Fruit fly (Drosophila melanogaster) whole organism, embryonic: ENCODE measurements around the gene CG13850.

Source experiments
- Adf1 ChIP-seq: fragments of 200-800 bp; sonication (Bioruptor generic); IDR thresholded peaks from 2 replicates; pipeline ENCODE4 v1.3.6; 2022; ENCODE audit warnings: missing biosample characterization, missing genetic modification characterization
- Asciz ChIP-seq: fragments of 200-800 bp; sonication (Bioruptor generic); optimal IDR thresholded peaks from 2 replicates; lab custom pipeline; 2017; ENCODE audit warnings: missing biosample characterization, mild to moderate bottlenecking, missing genetic modification characterization, missing genetic modification reagents
- Bdp1 ChIP-seq: fragments of 200-800 bp; sonication (Bioruptor generic); optimal IDR thresholded peaks from 3 replicates; lab custom pipeline; 2016; ENCODE audit warnings: missing biosample characterization, missing genetic modification characterization
- CG15269 ChIP-seq: fragments of 200-800 bp; sonication (Bioruptor generic); optimal IDR thresholded peaks from 2 replicates; lab custom pipeline; 2018; ENCODE audit warnings: missing biosample characterization, mild to moderate bottlenecking, missing genetic modification characterization, moderate library complexity
- CG15514 ChIP-seq: fragments of 200-800 bp; sonication (Bioruptor generic); optimal IDR thresholded peaks from 3 replicates; lab custom pipeline; 2017; ENCODE audit warnings: missing biosample characterization, missing genetic modification characterization, mild to moderate bottlenecking, moderate library complexity, missing genetic modification reagents
- CG17568 ChIP-seq: fragments of 200-800 bp; sonication (Bioruptor generic); optimal IDR thresholded peaks from 2 replicates; lab custom pipeline; 2018; ENCODE audit warnings: missing biosample characterization, mild to moderate bottlenecking, missing genetic modification characterization, moderate library complexity
- CG2712 ChIP-seq: fragments of 200-800 bp; optimal IDR thresholded peaks from 3 replicates; lab custom pipeline; 2019; ENCODE audit warnings: missing biosample characterization, mild to moderate bottlenecking, missing genetic modification characterization, moderate library complexity
- CG3065 ChIP-seq: fragments of 200-800 bp; sonication (Bioruptor generic); optimal IDR thresholded peaks from 2 replicates; lab custom pipeline; 2016; ENCODE audit warnings: missing biosample characterization, missing genetic modification characterization
- CG32532 ChIP-seq: fragments of 200-800 bp; sonication (Bioruptor generic); IDR thresholded peaks from 2 replicates; pipeline ENCODE4 v1.3.6; 2022; ENCODE audit warnings: missing biosample characterization, missing genetic modification characterization
- CG32772 ChIP-seq: fragments of 200-800 bp; sonication (Bioruptor generic); IDR thresholded peaks from 2 replicates; pipeline ENCODE4 v1.3.6; 2022; ENCODE audit warnings: missing biosample characterization, missing genetic modification characterization
- CG33557 ChIP-seq: fragments of 200-800 bp; sonication (Bioruptor generic); optimal IDR thresholded peaks from 2 replicates; lab custom pipeline; 2019; ENCODE audit warnings: missing biosample characterization, mild to moderate bottlenecking, missing genetic modification characterization, moderate library complexity
- CG42726 ChIP-seq: fragments of 200-800 bp; sonication (Bioruptor generic); IDR thresholded peaks from 2 replicates; pipeline ENCODE4 v1.3.6; 2022; ENCODE audit warnings: missing biosample characterization, missing genetic modification characterization; ENCODE audit not compliant: partially characterized antibody
- CG6175 ChIP-seq: fragments of 200-800 bp; sonication (Bioruptor generic); IDR thresholded peaks from 3 replicates; pipeline ENCODE4 v1.3.6; 2022; ENCODE audit warnings: missing biosample characterization, missing genetic modification characterization
- CG6854 ChIP-seq: fragments of 200-800 bp; sonication (Bioruptor generic); optimal IDR thresholded peaks from 3 replicates; lab custom pipeline; 2017; ENCODE audit warnings: missing biosample characterization, mild to moderate bottlenecking, missing genetic modification characterization
- CG7556 ChIP-seq: fragments of 200-800 bp; sonication (Bioruptor generic); optimal IDR thresholded peaks from 2 replicates; lab custom pipeline; 2017; ENCODE audit warnings: missing biosample characterization, mild to moderate bottlenecking, missing genetic modification characterization
- CG7963 ChIP-seq: fragments of 200-800 bp; sonication (Bioruptor generic); IDR thresholded peaks from 3 replicates; pipeline ENCODE4 v1.3.6; 2022; ENCODE audit warnings: missing biosample characterization, missing genetic modification characterization; ENCODE audit not compliant: partially characterized antibody
- CG8359 ChIP-seq: fragments of 200-800 bp; sonication (Bioruptor generic); optimal IDR thresholded peaks from 2 replicates; lab custom pipeline; 2017; ENCODE audit warnings: missing biosample characterization, mild to moderate bottlenecking, missing genetic modification characterization, borderline replicate concordance
- CG8478 ChIP-seq: fragments of >200 bp; optimal IDR thresholded peaks from 2 replicates; lab custom pipeline; 2018
- CrebB ChIP-seq: fragments of 200-800 bp; sonication (Bioruptor generic); optimal IDR thresholded peaks from 3 replicates; lab custom pipeline; 2018; ENCODE audit warnings: missing biosample characterization, mild to moderate bottlenecking, missing genetic modification characterization
- Dfd ChIP-seq, 2 experiments: fragments of >200 bp; optimal IDR thresholded peaks; 2 replicates each; lab custom pipeline; 2017; ENCODE audit warnings: missing biosample characterization in 2 of 2, missing genetic modification characterization in 2 of 2
- Ets65A ChIP-seq: fragments of 200-800 bp; sonication (Bioruptor generic); peaks from one replicate; lab custom pipeline; 2016; ENCODE audit warnings: missing biosample characterization, missing genetic modification characterization
- HLH3B ChIP-seq: fragments of 200-800 bp; sonication (Bioruptor generic); IDR thresholded peaks from 2 replicates; pipeline ENCODE4 v1.3.6; 2022; ENCODE audit warnings: missing biosample characterization, missing genetic modification characterization
- HLHmδ ChIP-seq: fragments of 200-800 bp; sonication (Bioruptor generic); optimal IDR thresholded peaks from 2 replicates; lab custom pipeline; 2018; ENCODE audit warnings: missing biosample characterization, mild to moderate bottlenecking, missing genetic modification characterization, moderate library complexity
- Hmr ChIP-seq: fragments of 200-800 bp; sonication (Bioruptor generic); optimal IDR thresholded peaks from 3 replicates; lab custom pipeline; 2017; ENCODE audit warnings: mild to moderate bottlenecking, missing biosample characterization, missing genetic modification reagents, missing genetic modification characterization
- MESR4 ChIP-seq: fragments of 200-800 bp; sonication (Bioruptor generic); optimal IDR thresholded peaks from 2 replicates; lab custom pipeline; 2018; ENCODE audit warnings: missing biosample characterization, mild to moderate bottlenecking, missing genetic modification characterization, moderate library complexity
- Max ChIP-seq: fragments of 200-800 bp; sonication (Bioruptor generic); optimal IDR thresholded peaks from 2 replicates; lab custom pipeline; 2016; ENCODE audit warnings: missing biosample characterization, mild to moderate bottlenecking, missing genetic modification characterization
- NC2α ChIP-seq: fragments of 200-800 bp; sonication (Bioruptor generic); optimal IDR thresholded peaks from 2 replicates; lab custom pipeline; 2016; ENCODE audit warnings: missing biosample characterization, missing genetic modification characterization
- Neu2 ChIP-seq: fragments of 200-800 bp; sonication (Bioruptor generic); optimal IDR thresholded peaks from 3 replicates; lab custom pipeline; 2016; ENCODE audit warnings: missing biosample characterization, missing genetic modification characterization, borderline replicate concordance
- Oli ChIP-seq: fragments of 200-800 bp; sonication (Bioruptor generic); optimal IDR thresholded peaks from 2 replicates; lab custom pipeline; 2018; ENCODE audit warnings: missing biosample characterization, mild to moderate bottlenecking, missing genetic modification characterization, moderate library complexity
- ab ChIP-seq: fragments of 200-800 bp; sonication (Bioruptor generic); optimal IDR thresholded peaks from 2 replicates; lab custom pipeline; 2016; ENCODE audit warnings: missing biosample characterization, missing genetic modification characterization
- al ChIP-seq: fragments of 200-800 bp; sonication (Bioruptor generic); IDR thresholded peaks from 2 replicates; pipeline ENCODE4 v1.3.6; 2022; ENCODE audit warnings: missing biosample characterization, missing genetic modification characterization
- amos ChIP-seq: fragments of 200-800 bp; sonication (Bioruptor generic); IDR thresholded peaks from 2 replicates; pipeline ENCODE4 v1.3.6; 2022; ENCODE audit warnings: missing biosample characterization, missing genetic modification characterization; ENCODE audit not compliant: partially characterized antibody
- br ChIP-seq: fragments of >200 bp; optimal IDR thresholded peaks from 2 replicates; lab custom pipeline; 2017
- cg ChIP-seq: fragments of 200-800 bp; sonication (Bioruptor generic); optimal IDR thresholded peaks from 3 replicates; lab custom pipeline; 2019; ENCODE audit warnings: missing biosample characterization, mild to moderate bottlenecking, missing genetic modification characterization, moderate library complexity
- da ChIP-seq: fragments of 200-800 bp; sonication (Bioruptor generic); optimal IDR thresholded peaks from 2 replicates; lab custom pipeline; 2016; ENCODE audit warnings: missing biosample characterization, missing genetic modification characterization
- fd96Cb ChIP-seq: fragments of 200-800 bp; sonication (Bioruptor generic); optimal IDR thresholded peaks from 2 replicates; lab custom pipeline; 2018; ENCODE audit warnings: missing biosample characterization, mild to moderate bottlenecking, missing genetic modification characterization, moderate library complexity
- hb ChIP-seq: fragments of 200-800 bp; sonication (Bioruptor generic); IDR thresholded peaks from 3 replicates; pipeline ENCODE4 v1.3.6; 2022; ENCODE audit warnings: missing biosample characterization, missing genetic modification characterization; ENCODE audit not compliant: partially characterized antibody
- hbn ChIP-seq: fragments of 200-800 bp; sonication (Bioruptor generic); IDR thresholded peaks from 2 replicates; pipeline ENCODE4 v1.3.6; 2022; ENCODE audit warnings: missing biosample characterization, missing genetic modification characterization; ENCODE audit not compliant: partially characterized antibody
- hth ChIP-seq: fragments of >200 bp; optimal IDR thresholded peaks from 2 replicates; lab custom pipeline; 2017; ENCODE audit warnings: inconsistent platforms
- insv ChIP-seq, 2 experiments: fragments of 200-800 bp; sonication (Bioruptor generic); optimal IDR thresholded peaks; 3 replicates each; lab custom pipeline; 2016 to 2018; ENCODE audit warnings: missing biosample characterization in 2 of 2, missing genetic modification characterization in 2 of 2
- jigr1 ChIP-seq: fragments of 200-800 bp; sonication (Bioruptor generic); IDR thresholded peaks from 3 replicates; pipeline ENCODE4 v1.3.6; 2022; ENCODE audit warnings: missing biosample characterization, missing genetic modification characterization
- luna ChIP-seq: fragments of 200-800 bp; sonication (Bioruptor generic); optimal IDR thresholded peaks from 2 replicates; lab custom pipeline; 2016; ENCODE audit warnings: missing biosample characterization, missing genetic modification characterization
- mld ChIP-seq: fragments of 200-800 bp; sonication (Bioruptor generic); IDR thresholded peaks from 3 replicates; pipeline ENCODE4 v1.3.6; 2022; ENCODE audit warnings: missing biosample characterization, missing genetic modification characterization; ENCODE audit not compliant: partially characterized antibody
- nom ChIP-seq: fragments of 200-800 bp; sonication (Bioruptor generic); optimal IDR thresholded peaks from 2 replicates; lab custom pipeline; 2017; ENCODE audit warnings: missing biosample characterization, missing genetic modification characterization, mild to moderate bottlenecking, moderate library complexity, missing genetic modification reagents
- pho ChIP-seq: fragments of 200-800 bp; sonication (Bioruptor generic); optimal IDR thresholded peaks from 2 replicates; lab custom pipeline; 2016; ENCODE audit warnings: missing biosample characterization, missing genetic modification characterization
- pum ChIP-seq: fragments of 200-800 bp; sonication (Bioruptor generic); optimal IDR thresholded peaks from 2 replicates; lab custom pipeline; 2016; ENCODE audit warnings: missing biosample characterization, missing genetic modification characterization
- ro ChIP-seq: fragments of 200-800 bp; sonication (Bioruptor generic); IDR thresholded peaks from 2 replicates; pipeline ENCODE4 v1.3.6; 2022; ENCODE audit warnings: missing biosample characterization, missing genetic modification characterization
- sens ChIP-seq: fragments of 200-800 bp; sonication (Bioruptor generic); peaks from one replicate; lab custom pipeline; 2016; ENCODE audit warnings: missing biosample characterization, missing genetic modification characterization
- so ChIP-seq: fragments of 200-800 bp; sonication (Bioruptor generic); IDR thresholded peaks from 3 replicates; pipeline ENCODE4 v1.3.6; 2022; ENCODE audit warnings: missing biosample characterization, missing genetic modification characterization

Gene CG13850

dm6 chr3R:22367126-22368076, 43.3 kb downstream of the CG13850 start, which contains the start of the genes Polr3F and PyK (continued):
- no peak for TF ChIP-seq CG42726 (GFP tag; lab: Robert Waterston, UW)
- no peak for TF ChIP-seq NC2α (GFP tag; lab: Kevin White, UChicago)
- TF ChIP-seq ro (GFP tag; lab: Robert Waterston, UW): no peak
- TF ChIP-seq so (GFP tag; lab: Robert Waterston, UW): no peak
- no peak for TF ChIP-seq HLHmδ (GFP tag; lab: Kevin White, UChicago)
- TF ChIP-seq Ets65A (GFP tag; lab: Kevin White, UChicago): peak; percentile 23
- peak; percentile 1 for TF ChIP-seq CG17568
- no peak for TF ChIP-seq HLH3B (GFP tag; lab: Robert Waterston, UW)
- peak; percentile 56 for TF ChIP-seq CG2712 (tag; lab: Kevin White, UChicago)
- TF ChIP-seq mld (GFP tag; lab: Robert Waterston, UW): 0 out of 3 replicates have a peak, but pooled peaks have one; percentile 24
- TF ChIP-seq ab (GFP tag; lab: Kevin White, UChicago): no peak
- TF ChIP-seq Adf1 (GFP tag; lab: Robert Waterston, UW): no peak
- no peak for TF ChIP-seq Dfd (GFP tag; optimal IDR thresholded peaks at IDR 0.05; lab: Kevin White, UChicago)
- no peak for TF ChIP-seq CG32772 (GFP tag; lab: Robert Waterston, UW)
- no peak for TF ChIP-seq da (GFP tag; lab: Kevin White, UChicago)
- no peak for TF ChIP-seq Oli (tag; lab: Kevin White, UChicago)
- TF ChIP-seq hbn (GFP tag; lab: Robert Waterston, UW): 0 out of 2 replicates have a peak, but pooled peaks have one; percentile 36
- TF ChIP-seq luna (GFP tag; lab: Kevin White, UChicago): no peak
- peak; percentile 51 for TF ChIP-seq Hmr (GFP tag; lab: Kevin White, UChicago)
- TF ChIP-seq hb (GFP tag; lab: Robert Waterston, UW): no peak
- TF ChIP-seq CG6854 (GFP tag; lab: Kevin White, UChicago): no peak
- peak; percentile 27 for TF ChIP-seq MESR4 (GFP tag; lab: Kevin White, UChicago)
- TF ChIP-seq CG15269 (tag; lab: Kevin White, UChicago): peak; percentile 52
- peak; percentile 80 for TF ChIP-seq sens (GFP tag; lab: Kevin White, UChicago)
- no peak; the same call in 1 of the 2 replicates for TF ChIP-seq amos
- no peak for TF ChIP-seq hth
- TF ChIP-seq br (lab: Kevin White, UChicago): no peak
- TF ChIP-seq CG7556 (GFP tag; lab: Kevin White, UChicago): peak; percentile 5
- no peak for TF ChIP-seq pum (GFP tag; lab: Kevin White, UChicago)
- TF ChIP-seq Bdp1 (GFP tag; lab: Kevin White, UChicago): no peak
- TF ChIP-seq CG6175 (GFP tag; lab: Robert Waterston, UW): no peak
- TF ChIP-seq Max (GFP tag; lab: Kevin White, UChicago): peak; percentile 33
- TF ChIP-seq CG8478 (lab: Kevin White, UChicago): no peak
- TF ChIP-seq cg (GFP tag; lab: Kevin White, UChicago): peak; percentile 25
- TF ChIP-seq insv (GFP tag; optimal IDR thresholded peaks at IDR 0.05; lab: Kevin White, UChicago): peak; percentile 68 to 95
- TF ChIP-seq al: no peak
- peak; percentile 66 for TF ChIP-seq CG15514 (GFP tag; lab: Kevin White, UChicago)
- TF ChIP-seq CG33557 (GFP tag; lab: Kevin White, UChicago): peak; percentile 19
- peak; percentile 25 for TF ChIP-seq pho (GFP tag; lab: Kevin White, UChicago)
- TF ChIP-seq CG8359 (GFP tag; lab: Kevin White, UChicago): no peak
- no peak for TF ChIP-seq CG32532 (GFP tag; lab: Robert Waterston, UW)
- TF ChIP-seq CG3065 (GFP tag; lab: Kevin White, UChicago): no peak
- no peak for TF ChIP-seq CrebB (tag; lab: Kevin White, UChicago)
- no peak for TF ChIP-seq fd96Cb
- no peak for TF ChIP-seq Neu2 (GFP tag; lab: Kevin White, UChicago)
- no peak for TF ChIP-seq Asciz (GFP tag; lab: Kevin White, UChicago)
- no peak for TF ChIP-seq nom (GFP tag; lab: Kevin White, UChicago)
- TF ChIP-seq jigr1 (GFP tag; lab: Robert Waterston, UW): no peak
- TF ChIP-seq CG7963: no peak
